Worm (Caenorhabditis elegans) whole organism, young adult: ENCODE results near the gene lrch-1.

Source experiments
- Y53F4B.3 ChIP-seq: fragments of 200-800 bp; sonication (Bioruptor generic); IDR thresholded peaks from 2 replicates; pipeline ENCODE4 v1.3.6; 2022; ENCODE audit warnings: missing genetic modification reagents, missing genetic modification characterization, missing compliant biosample characterization
- mxl-1 ChIP-seq: sonication (generic microtip); optimal IDR thresholded peaks from 2 replicates; lab custom pipeline; 2016; ENCODE audit warnings: missing genetic modification characterization, missing compliant biosample characterization
- pha-4 ChIP-seq: fragments of 150-350 bp; sonication (generic microtip); optimal IDR thresholded peaks from 2 replicates; lab custom pipeline; 2014; ENCODE audit warnings: missing biosample characterization, missing genetic modification reagents, missing genetic modification characterization
- snpc-1.1 ChIP-seq: sonication (generic microtip); optimal IDR thresholded peaks from 2 replicates; lab custom pipeline; 2017; ENCODE audit warnings: missing genetic modification characterization, mild to moderate bottlenecking, missing compliant biosample characterization, antibody characterized with exemption, moderate library complexity, missing genotype, missing genetic modification reagents; ENCODE audit not compliant: insufficient read depth
- snpc-4 ChIP-seq, 5 experiments: fragments of 150-350 bp in 1 of 5; sonication (generic microtip) in 4 of 5; optimal IDR thresholded peaks; 2 replicates each; lab custom pipeline; 2014 to 2018; ENCODE audit warnings: missing genetic modification characterization in 5 of 5, missing biosample characterization in 3 of 5, antibody characterized with exemption in 2 of 5, mild to moderate bottlenecking in 2 of 5, missing compliant biosample characterization in 2 of 5, missing genotype in 2 of 5, moderate library complexity in 2 of 5, missing genetic modification reagents in 1 of 5
- unc-62 ChIP-seq: fragments of 150-350 bp; optimal IDR thresholded peaks from 2 replicates; lab custom pipeline; 2014; ENCODE audit warnings: missing biosample characterization, missing genetic modification reagents, missing genetic modification characterization

DNA sequence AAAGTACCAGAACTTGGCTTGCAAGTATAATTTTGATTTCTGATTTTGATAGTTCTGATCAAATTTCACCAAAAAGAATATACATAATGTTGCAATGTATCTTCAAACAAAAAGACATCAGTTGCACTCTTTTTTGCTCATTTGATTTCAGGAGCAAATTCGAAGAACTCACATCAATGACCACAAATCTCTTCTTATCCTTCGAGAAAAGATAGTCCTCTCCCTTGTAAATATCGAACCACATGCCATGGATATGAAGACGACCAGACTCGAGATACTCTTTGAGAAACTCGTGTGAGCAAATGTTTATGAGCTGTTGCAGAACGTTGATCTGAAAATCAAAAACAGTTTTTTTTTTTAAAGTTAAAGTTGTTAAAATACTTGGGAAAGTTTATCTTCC lies 13.6 kb downstream of the lrch-1 start:
- no peak for TF ChIP-seq unc-62 (GFP tag; lab: Kevin White, UChicago)
- no peak for TF ChIP-seq pha-4 (tag; lab: Kevin White, UChicago)
- no peak for TF ChIP-seq snpc-1.1 (tag; lab: Kevin White, UChicago)
- TF ChIP-seq snpc-4 (GFP tag; optimal IDR thresholded peaks at IDR 0.05; lab: Kevin White, UChicago) = no peak
- TF ChIP-seq snpc-4 (tag; optimal IDR thresholded peaks at IDR 0.05; lab: Kevin White, UChicago) = no peak
- no peak for TF ChIP-seq Y53F4B.3
- TF ChIP-seq mxl-1 (tag; lab: Kevin White, UChicago) = no peak
